Worm (Caenorhabditis elegans) whole organism, young adult: ENCODE measurements around the gene iffb-1.

Experiments used
- B0019.2 ChIP-seq: fragments of 200-800 bp; sonication (Bioruptor generic); conservative IDR thresholded peaks from 2 replicates; pipeline ENCODE4 v1.3.6; 2022; ENCODE audit warnings: missing genetic modification reagents, missing genetic modification characterization, missing compliant biosample characterization
- B0261.1 ChIP-seq: sonication (generic microtip); optimal IDR thresholded peaks from 2 replicates; lab custom pipeline; 2016; ENCODE audit warnings: mild to moderate bottlenecking, missing genetic modification characterization, moderate library complexity, missing compliant biosample characterization
- C17E4.6 ChIP-seq: fragments of 200-800 bp; sonication (Bioruptor generic); IDR thresholded peaks from 2 replicates; pipeline ENCODE4 v1.3.6; 2022; ENCODE audit warnings: missing genetic modification reagents, missing genetic modification characterization, missing compliant biosample characterization
- F23B12.7 ChIP-seq: sonication (generic microtip); optimal IDR thresholded peaks from 2 replicates; lab custom pipeline; 2017; ENCODE audit warnings: missing genetic modification characterization, mild to moderate bottlenecking, missing compliant biosample characterization, antibody characterized with exemption, moderate library complexity; ENCODE audit not compliant: insufficient read depth
- F49E8.2 ChIP-seq: sonication (generic microtip); optimal IDR thresholded peaks from 3 replicates; lab custom pipeline; 2017; ENCODE audit warnings: missing genetic modification characterization, mild to moderate bottlenecking, missing compliant biosample characterization, antibody characterized with exemption, moderate library complexity; ENCODE audit not compliant: insufficient read depth
- F57A8.1 ChIP-seq: fragments of 200-800 bp; sonication (Bioruptor generic); optimal IDR thresholded peaks from 2 replicates; lab custom pipeline; 2018; ENCODE audit warnings: mild to moderate bottlenecking, missing genetic modification characterization, moderate library complexity, missing compliant biosample characterization
- F57C9.4 ChIP-seq: sonication (generic microtip); optimal IDR thresholded peaks from 2 replicates; lab custom pipeline; 2017; ENCODE audit warnings: mild to moderate bottlenecking, missing genetic modification characterization, missing compliant biosample characterization
- Y56A3A.18 ChIP-seq: fragments of 200-800 bp; sonication (Bioruptor generic); IDR thresholded peaks from 2 replicates; pipeline ENCODE4 v1.3.6; 2022; ENCODE audit warnings: missing genetic modification reagents, missing genetic modification characterization, missing compliant biosample characterization
- aptf-2 ChIP-seq: fragments of 200-800 bp; sonication (Bioruptor generic); conservative IDR thresholded peaks from 2 replicates; pipeline ENCODE4 v1.3.6; 2022; ENCODE audit warnings: missing genetic modification reagents, missing genetic modification characterization, missing compliant biosample characterization
- aptf-3 ChIP-seq: fragments of 200-800 bp; sonication (Bioruptor generic); IDR thresholded peaks from 2 replicates; pipeline ENCODE4 v1.3.6; 2022; ENCODE audit warnings: missing genetic modification characterization, missing compliant biosample characterization
- athp-1 ChIP-seq: sonication (generic microtip); optimal IDR thresholded peaks from 2 replicates; lab custom pipeline; 2017; ENCODE audit warnings: mild to moderate bottlenecking, missing genetic modification characterization, missing compliant biosample characterization
- bed-1 ChIP-seq: fragments of 200-800 bp; sonication (Bioruptor generic); IDR thresholded peaks from 2 replicates; pipeline ENCODE4 v1.3.6; 2022; ENCODE audit warnings: missing genetic modification reagents, missing genetic modification characterization, missing compliant biosample characterization
- cebp-1 ChIP-seq, 2 experiments: fragments of 200-800 bp in 1 of 2; sonication (Bioruptor generic) in 1 of 2; sonication (generic microtip) in 1 of 2; IDR thresholded peaks in 1 of 2; optimal IDR thresholded peaks in 1 of 2; 2 replicates each; pipeline versions ENCODE4 v1.3.6 to Lab custom; 2017 to 2022; ENCODE audit warnings: missing compliant biosample characterization in 2 of 2, missing genetic modification characterization in 2 of 2, mild to moderate bottlenecking in 1 of 2, missing genetic modification reagents in 1 of 2, moderate library complexity in 1 of 2
- ceh-100 ChIP-seq: fragments of 200-800 bp; sonication (Bioruptor generic); IDR thresholded peaks from 2 replicates; pipeline ENCODE4 v1.3.6; 2022; ENCODE audit warnings: missing genetic modification reagents, missing genetic modification characterization, missing compliant biosample characterization
- ceh-79 ChIP-seq: sonication (generic microtip); optimal IDR thresholded peaks from 2 replicates; lab custom pipeline; 2017; ENCODE audit warnings: mild to moderate bottlenecking, missing genetic modification characterization, missing compliant biosample characterization
- ceh-91 ChIP-seq: fragments of 200-800 bp; sonication (Bioruptor generic); IDR thresholded peaks from 2 replicates; pipeline ENCODE4 v1.3.6; 2022; ENCODE audit warnings: missing genetic modification reagents, missing genetic modification characterization, missing compliant biosample characterization
- dpff-1 ChIP-seq: sonication (generic microtip); optimal IDR thresholded peaks from 2 replicates; lab custom pipeline; 2017; ENCODE audit warnings: mild to moderate bottlenecking, missing genetic modification characterization, missing compliant biosample characterization
- dpl-1 ChIP-seq: fragments of 150-350 bp; optimal IDR thresholded peaks from 2 replicates; lab custom pipeline; 2014; ENCODE audit warnings: missing biosample characterization, missing genetic modification reagents, missing genetic modification characterization
- egl-44 ChIP-seq: fragments of 200-800 bp; sonication (Bioruptor generic); IDR thresholded peaks from 2 replicates; pipeline ENCODE4 v1.3.6; 2022; ENCODE audit warnings: missing genetic modification reagents, missing genetic modification characterization, missing compliant biosample characterization
- hlh-12 ChIP-seq: sonication (generic microtip); optimal IDR thresholded peaks from 2 replicates; lab custom pipeline; 2016; ENCODE audit warnings: missing genetic modification characterization, missing compliant biosample characterization
- hrde-1 ChIP-seq: sonication (generic microtip); optimal IDR thresholded peaks from 2 replicates; lab custom pipeline; 2016; ENCODE audit warnings: missing genetic modification characterization, mild to moderate bottlenecking, missing compliant biosample characterization, moderate library complexity, missing genotype, missing genetic modification reagents, borderline replicate concordance
- let-607 ChIP-seq, 2 experiments: fragments of 200-800 bp in 1 of 2; sonication (Bioruptor generic) in 1 of 2; sonication (generic microtip) in 1 of 2; optimal IDR thresholded peaks; 2 replicates each; lab custom pipeline; 2016 to 2018; ENCODE audit warnings: mild to moderate bottlenecking in 2 of 2, missing compliant biosample characterization in 2 of 2, missing genetic modification characterization in 2 of 2, moderate library complexity in 2 of 2, missing genotype in 1 of 2
- lin-40 ChIP-seq: sonication (generic microtip); optimal IDR thresholded peaks from 2 replicates; lab custom pipeline; 2016; ENCODE audit warnings: missing genetic modification characterization, mild to moderate bottlenecking, missing compliant biosample characterization, missing genotype, missing genetic modification reagents
- lin-54 ChIP-seq: fragments of 200-800 bp; sonication (Bioruptor generic); optimal IDR thresholded peaks from 2 replicates; lab custom pipeline; 2018; ENCODE audit warnings: mild to moderate bottlenecking, missing genetic modification characterization, missing compliant biosample characterization
- madf-6 ChIP-seq: fragments of 200-800 bp; sonication (Bioruptor generic); IDR thresholded peaks from 2 replicates; pipeline ENCODE4 v1.3.6; 2022; ENCODE audit warnings: missing genetic modification reagents, missing genetic modification characterization, missing compliant biosample characterization
- mxl-1 ChIP-seq: sonication (generic microtip); optimal IDR thresholded peaks from 2 replicates; lab custom pipeline; 2016; ENCODE audit warnings: missing genetic modification characterization, missing compliant biosample characterization
- nhr-120 ChIP-seq: fragments of 200-800 bp; sonication (Bioruptor generic); IDR thresholded peaks from 2 replicates; pipeline ENCODE4 v1.3.6; 2022; ENCODE audit warnings: missing genetic modification characterization, missing compliant biosample characterization
- pbrm-1 ChIP-seq: fragments of 200-800 bp; sonication (Bioruptor generic); IDR thresholded peaks from 2 replicates; pipeline ENCODE4 v1.3.6; 2022; ENCODE audit warnings: missing genetic modification reagents, missing genetic modification characterization, missing compliant biosample characterization
- rcor-1 ChIP-seq: fragments of 200-800 bp; sonication (Bioruptor generic); IDR thresholded peaks from 2 replicates; pipeline ENCODE4 v1.3.6; 2022; ENCODE audit warnings: missing genetic modification reagents, missing genetic modification characterization, missing compliant biosample characterization
- snpc-1.3 ChIP-seq: sonication (generic microtip); optimal IDR thresholded peaks from 2 replicates; lab custom pipeline; 2017; ENCODE audit warnings: missing genetic modification characterization, mild to moderate bottlenecking, missing compliant biosample characterization, antibody characterized with exemption, moderate library complexity, missing genotype, missing genetic modification reagents; ENCODE audit not compliant: insufficient read depth
- snpc-3.4 ChIP-seq: sonication (generic microtip); optimal IDR thresholded peaks from 2 replicates; lab custom pipeline; 2017; ENCODE audit warnings: missing genetic modification characterization, mild to moderate bottlenecking, missing compliant biosample characterization, antibody characterized with exemption, moderate library complexity, missing genotype, missing genetic modification reagents
- somi-1 ChIP-seq: fragments of 200-800 bp; sonication (Bioruptor generic); optimal IDR thresholded peaks from 2 replicates; lab custom pipeline; 2018; ENCODE audit warnings: mild to moderate bottlenecking, missing genetic modification characterization, missing compliant biosample characterization
- sptf-2 ChIP-seq: fragments of 200-800 bp; sonication (Bioruptor generic); optimal IDR thresholded peaks from 2 replicates; lab custom pipeline; 2018; ENCODE audit warnings: mild to moderate bottlenecking, missing genetic modification characterization, missing compliant biosample characterization
- tlf-1 ChIP-seq: fragments of 200-800 bp; sonication (Bioruptor generic); optimal IDR thresholded peaks from 2 replicates; lab custom pipeline; 2018; ENCODE audit warnings: mild to moderate bottlenecking, missing genetic modification characterization, missing compliant biosample characterization
- xnd-1 ChIP-seq: sonication (generic microtip); optimal IDR thresholded peaks from 2 replicates; lab custom pipeline; 2016; ENCODE audit warnings: missing genotype, missing genetic modification reagents, missing genetic modification characterization, missing compliant biosample characterization
- zfh-2 ChIP-seq: fragments of 200-800 bp; sonication (Bioruptor generic); conservative IDR thresholded peaks from 2 replicates; pipeline ENCODE4 v1.3.6; 2022; ENCODE audit warnings: missing genetic modification reagents, missing genetic modification characterization, missing compliant biosample characterization
- ztf-25 ChIP-seq: fragments of 200-800 bp; sonication (Bioruptor generic); IDR thresholded peaks from 2 replicates; pipeline ENCODE4 v1.3.6; 2022; ENCODE audit warnings: missing genetic modification reagents, missing genetic modification characterization, missing compliant biosample characterization
- ztf-6 ChIP-seq: fragments of 200-800 bp; sonication (Bioruptor generic); IDR thresholded peaks from 2 replicates; pipeline ENCODE4 v1.3.6; 2022; ENCODE audit warnings: missing genetic modification reagents, missing genetic modification characterization, missing compliant biosample characterization

iffb-1 gene

DNA sequence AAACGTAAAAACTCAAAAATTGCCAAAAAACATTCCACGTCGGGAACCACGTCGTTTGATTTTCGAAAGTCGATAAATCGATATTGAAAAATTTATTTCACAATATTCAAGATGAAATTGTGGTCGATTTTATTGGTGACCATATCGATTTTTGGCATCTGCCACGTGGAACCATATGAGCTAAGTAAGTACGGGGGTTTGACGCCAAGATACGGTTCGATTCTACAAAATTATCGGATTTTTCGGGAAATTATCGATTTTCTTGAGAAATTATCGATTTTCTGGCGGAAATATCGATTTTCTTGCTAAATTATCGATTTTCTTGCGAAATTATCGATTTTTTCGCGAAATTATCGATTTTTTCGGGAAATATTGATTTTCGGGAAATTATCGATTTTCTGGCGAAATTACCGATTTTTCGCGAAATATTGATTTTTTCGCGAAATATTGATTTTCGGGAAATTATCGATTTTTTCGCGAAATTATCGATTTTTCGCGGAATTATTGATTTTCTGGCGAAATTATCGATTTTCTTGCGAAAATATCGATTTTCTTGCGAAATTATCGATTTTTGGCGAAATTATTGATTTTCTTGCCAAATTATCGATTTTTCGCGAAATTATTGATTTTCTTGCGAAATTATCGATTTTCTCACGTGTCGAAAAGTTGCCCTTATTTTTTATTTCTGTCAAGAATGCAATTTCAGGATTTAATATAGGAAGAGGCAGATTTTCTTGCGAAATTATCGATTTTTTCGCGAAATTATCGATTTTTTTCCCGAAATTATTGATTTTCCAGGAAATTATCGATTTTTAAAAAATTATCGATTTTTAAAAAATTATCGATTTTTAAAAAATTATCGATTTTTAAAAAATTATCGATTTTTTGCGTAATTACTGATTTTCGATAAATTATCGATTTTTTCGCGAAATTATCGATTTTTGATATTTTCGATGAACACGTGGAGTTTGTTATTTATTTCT, 32.0 kb upstream of the iffb-1 start, which contains the start of gene Y54F10BM.3:
Gene Y54F10BM.3, plus strand, starts transcription at position 51 of the 983 bp plus-strand sequence.
- no peak for TF ChIP-seq athp-1
- no peak for TF ChIP-seq mxl-1
- TF ChIP-seq Y56A3A.18 (GFP tag; lab: Robert Waterston, UW), result no peak
- TF ChIP-seq lin-54, result no peak
- no peak for TF ChIP-seq cebp-1 (GFP tag; IDR thresholded peaks at IDR 0.05; lab: Robert Waterston, UW)
- no peak for TF ChIP-seq cebp-1 (tag; optimal IDR thresholded peaks at IDR 0.05; lab: Kevin White, UChicago)
- no peak for TF ChIP-seq lin-40
- no peak for TF ChIP-seq B0261.1 (tag; lab: Kevin White, UChicago)
- TF ChIP-seq somi-1, result no peak
- no peak for TF ChIP-seq hlh-12 (tag; lab: Kevin White, UChicago)
- TF ChIP-seq pbrm-1 (GFP tag; lab: Robert Waterston, UW), result no peak
- TF ChIP-seq F23B12.7, result no peak
- TF ChIP-seq snpc-3.4 (tag; lab: Kevin White, UChicago), result no peak
- no peak for TF ChIP-seq bed-1 (GFP tag; lab: Robert Waterston, UW)
- TF ChIP-seq let-607 (tag; optimal IDR thresholded peaks at IDR 0.05; lab: Kevin White, UChicago), result no peak
- no peak for TF ChIP-seq C17E4.6 (GFP tag; lab: Robert Waterston, UW)
- no peak for TF ChIP-seq B0019.2

- TF ChIP-seq ceh-79 (no peak), ceh-100 (GFP tag; lab: Robert Waterston, UW) (no peak), tlf-1 (GFP tag; lab: Kevin White, UChicago) (no peak), F49E8.2 (no peak), aptf-2 (GFP tag; lab: Robert Waterston, UW) (no peak), xnd-1 (tag; lab: Kevin White, UChicago) (no peak), hrde-1 (no peak), snpc-1.3 (no peak), ztf-25 (GFP tag; lab: Robert Waterston, UW) (no peak)
These were observed 30.8 kb upstream of the iffb-1 start for ce11 chrIII:2283341-2283847.

DNA sequence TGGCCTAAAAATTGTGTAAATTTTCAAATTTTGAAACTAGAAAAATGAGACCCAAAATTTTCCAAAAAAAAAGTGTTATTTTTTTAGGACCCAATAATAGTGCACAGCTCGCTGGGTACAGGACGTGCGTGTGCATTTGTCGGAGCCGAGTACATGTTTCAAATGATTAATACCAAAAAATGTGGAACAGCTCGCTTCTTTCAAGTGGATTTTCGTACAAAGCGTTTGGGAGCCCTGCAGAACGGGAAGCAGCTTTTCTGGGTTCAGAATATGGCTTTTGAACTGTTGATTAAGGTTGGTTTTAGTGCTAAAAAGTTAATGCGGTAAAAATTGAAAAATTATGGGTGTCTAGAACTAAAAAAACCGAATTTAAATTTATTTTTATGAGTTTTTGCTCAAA, 26.0 kb upstream of the iffb-1 start:
- TF ChIP-seq sptf-2 (GFP tag; lab: Kevin White, UChicago) (no peak), ztf-6 (no peak), ceh-91 (GFP tag; lab: Robert Waterston, UW) (no peak), F57C9.4 (tag; lab: Kevin White, UChicago) (no peak), aptf-3 (no peak), egl-44 (no peak), rcor-1 (GFP tag; lab: Robert Waterston, UW) (no peak), zfh-2 (GFP tag; lab: Robert Waterston, UW) (no peak), ztf-25 (GFP tag; lab: Robert Waterston, UW) (no peak), dpl-1 (GFP tag; lab: Kevin White, UChicago) (no peak), F57A8.1 (GFP tag; lab: Kevin White, UChicago) (no peak), tlf-1 (GFP tag; lab: Kevin White, UChicago) (no peak), dpff-1 (tag; lab: Kevin White, UChicago) (no peak), madf-6 (GFP tag; lab: Robert Waterston, UW) (no peak), nhr-120 (GFP tag; lab: Robert Waterston, UW) (no peak), C17E4.6 (GFP tag; lab: Robert Waterston, UW) (no peak)
